Fruit fly (Drosophila melanogaster) whole organism, embryonic: ENCODE results near the gene CG17364.
A peak's percentile ranks its signal among the peaks of the same experiment; 100 is the strongest.

Source experiments
- Blimp-1 ChIP-seq: fragments of 200-800 bp; sonication (Bioruptor generic); optimal IDR thresholded peaks from 3 replicates; lab custom pipeline; 2018; ENCODE audit warnings: missing biosample characterization, missing genetic modification characterization, mild to moderate bottlenecking, moderate library complexity, missing genetic modification reagents
- CG10267 ChIP-seq: fragments of 200-800 bp; sonication (Bioruptor generic); optimal IDR thresholded peaks from 2 replicates; lab custom pipeline; 2018; ENCODE audit warnings: missing biosample characterization, mild to moderate bottlenecking, missing genetic modification characterization, moderate library complexity
- CG10654 ChIP-seq: fragments of 200-800 bp; sonication (Bioruptor generic); optimal IDR thresholded peaks from 2 replicates; lab custom pipeline; 2016; ENCODE audit warnings: missing biosample characterization, missing genetic modification characterization
- CG12942 ChIP-seq: fragments of 200-800 bp; sonication (Bioruptor generic); optimal IDR thresholded peaks from 3 replicates; lab custom pipeline; 2016; ENCODE audit warnings: missing biosample characterization, missing genetic modification characterization
- CG1603 ChIP-seq: fragments of 200-800 bp; sonication (Bioruptor generic); optimal IDR thresholded peaks from 2 replicates; lab custom pipeline; 2019; ENCODE audit warnings: missing biosample characterization, mild to moderate bottlenecking, missing genetic modification characterization, moderate library complexity
- CG17568 ChIP-seq: fragments of 200-800 bp; sonication (Bioruptor generic); optimal IDR thresholded peaks from 2 replicates; lab custom pipeline; 2018; ENCODE audit warnings: missing biosample characterization, mild to moderate bottlenecking, missing genetic modification characterization, moderate library complexity
- CG17829 ChIP-seq: fragments of 200-800 bp; optimal IDR thresholded peaks from 2 replicates; lab custom pipeline; 2019; ENCODE audit warnings: missing biosample characterization, mild to moderate bottlenecking, missing genetic modification characterization, moderate library complexity
- CG18262 ChIP-seq: fragments of 200-800 bp; optimal IDR thresholded peaks from 3 replicates; lab custom pipeline; 2019; ENCODE audit warnings: missing biosample characterization, mild to moderate bottlenecking, missing genetic modification characterization, moderate library complexity
- CG2116 ChIP-seq: fragments of 200-800 bp; sonication (Bioruptor generic); optimal IDR thresholded peaks from 3 replicates; lab custom pipeline; 2018; ENCODE audit warnings: missing biosample characterization, mild to moderate bottlenecking, missing genetic modification characterization
- CG2120 ChIP-seq: fragments of 200-800 bp; sonication (Bioruptor generic); optimal IDR thresholded peaks from 3 replicates; lab custom pipeline; 2016; ENCODE audit warnings: missing biosample characterization, missing genetic modification characterization
- CG31441 ChIP-seq: fragments of 200-800 bp; sonication (Bioruptor generic); IDR thresholded peaks from 2 replicates; pipeline ENCODE4 v1.3.6; 2022; ENCODE audit warnings: missing biosample characterization, missing genetic modification characterization
- CG32532 ChIP-seq: fragments of 200-800 bp; sonication (Bioruptor generic); IDR thresholded peaks from 2 replicates; pipeline ENCODE4 v1.3.6; 2022; ENCODE audit warnings: missing biosample characterization, missing genetic modification characterization
- CG4617 ChIP-seq: fragments of 200-800 bp; sonication (Bioruptor generic); optimal IDR thresholded peaks from 3 replicates; lab custom pipeline; 2016; ENCODE audit warnings: missing biosample characterization, missing genetic modification characterization, borderline replicate concordance
- CG6791 ChIP-seq: fragments of 200-800 bp; sonication (Bioruptor generic); IDR thresholded peaks from 3 replicates; pipeline ENCODE4 v1.3.6; 2022; ENCODE audit warnings: missing biosample characterization, missing genetic modification characterization; ENCODE audit not compliant: partially characterized antibody
- CG8290 ChIP-seq, 3 experiments: fragments of 200-800 bp; sonication (Bioruptor generic); optimal IDR thresholded peaks; 2 replicates each; lab custom pipeline; 2016 to 2019; ENCODE audit warnings: missing biosample characterization in 3 of 3, missing genetic modification characterization in 3 of 3, mild to moderate bottlenecking in 2 of 3, moderate library complexity in 1 of 3
- CG8924 ChIP-seq: fragments of 200-800 bp; optimal IDR thresholded peaks from 3 replicates; lab custom pipeline; 2019; ENCODE audit warnings: missing biosample characterization, mild to moderate bottlenecking, missing genetic modification characterization, moderate library complexity
- CG9215 ChIP-seq: fragments of 200-800 bp; sonication (Bioruptor generic); IDR thresholded peaks from 2 replicates; pipeline ENCODE4 v1.3.6; 2022; ENCODE audit warnings: missing biosample characterization, missing genetic modification characterization
- CG9727 ChIP-seq: fragments of 200-800 bp; sonication (Bioruptor generic); optimal IDR thresholded peaks from 3 replicates; lab custom pipeline; 2017; ENCODE audit warnings: missing biosample characterization, mild to moderate bottlenecking, missing genetic modification characterization
- Doc3 ChIP-seq: fragments of 200-800 bp; sonication (Bioruptor generic); IDR thresholded peaks from 3 replicates; pipeline ENCODE4 v1.3.6; 2022; ENCODE audit warnings: missing biosample characterization, missing genetic modification characterization; ENCODE audit not compliant: partially characterized antibody
- Eip74EF ChIP-seq, 2 experiments: fragments of 200-800 bp in 1 of 2; fragments of >200 bp in 1 of 2; sonication (Bioruptor generic) in 1 of 2; optimal IDR thresholded peaks; 2 replicates each; lab custom pipeline; 2017 to 2019; ENCODE audit warnings: missing biosample characterization in 2 of 2, missing genetic modification characterization in 2 of 2, mild to moderate bottlenecking in 1 of 2, moderate library complexity in 1 of 2
- HLH54F ChIP-seq: fragments of 200-800 bp; sonication (Bioruptor generic); optimal IDR thresholded peaks from 3 replicates; lab custom pipeline; 2016; ENCODE audit warnings: missing biosample characterization, missing genetic modification characterization
- Med ChIP-seq: fragments of 200-800 bp; sonication (Bioruptor generic); peaks from one replicate; lab custom pipeline; 2016; ENCODE audit warnings: missing biosample characterization, missing genetic modification characterization, mild to moderate bottlenecking, inconsistent platforms, moderate library complexity
- Opbp ChIP-seq: fragments of 200-800 bp; sonication (Bioruptor generic); IDR thresholded peaks from 3 replicates; pipeline ENCODE4 v1.3.6; 2022; ENCODE audit warnings: missing biosample characterization, missing genetic modification characterization; ENCODE audit not compliant: partially characterized antibody
- Sin3A ChIP-seq: fragments of >200 bp; optimal IDR thresholded peaks from 2 replicates; lab custom pipeline; 2018
- Stat92E ChIP-seq, 3 experiments: fragments of >200 bp in 2 of 3; fragments of 200-800 bp in 1 of 3; sonication (Bioruptor generic) in 1 of 3; optimal IDR thresholded peaks; 2 replicates each; lab custom pipeline; 2017 to 2019; ENCODE audit warnings: missing biosample characterization in 3 of 3, missing genetic modification characterization in 3 of 3, mild to moderate bottlenecking in 1 of 3, moderate library complexity in 1 of 3
- Usf ChIP-seq: fragments of 200-800 bp; sonication (Bioruptor generic); optimal IDR thresholded peaks from 2 replicates; lab custom pipeline; 2017; ENCODE audit warnings: missing genotype, missing biosample characterization, missing genetic modification characterization
- YL-1 ChIP-seq: fragments of 200-800 bp; sonication (Bioruptor generic); optimal IDR thresholded peaks from 3 replicates; lab custom pipeline; 2017; ENCODE audit warnings: missing biosample characterization, mild to moderate bottlenecking, missing genetic modification characterization
- bab2 ChIP-seq: fragments of 200-800 bp; sonication (Bioruptor generic); optimal IDR thresholded peaks from 2 replicates; lab custom pipeline; 2016; ENCODE audit warnings: missing biosample characterization, missing genetic modification characterization
- bbx ChIP-seq: fragments of 200-800 bp; sonication (Bioruptor generic); IDR thresholded peaks from 2 replicates; pipeline ENCODE4 v1.3.6; 2022; ENCODE audit warnings: missing biosample characterization, missing genetic modification characterization; ENCODE audit not compliant: partially characterized antibody
- dmrt11E ChIP-seq: fragments of 200-800 bp; sonication (Bioruptor generic); optimal IDR thresholded peaks from 3 replicates; lab custom pipeline; 2018; ENCODE audit warnings: missing biosample characterization, mild to moderate bottlenecking, missing genetic modification characterization, moderate library complexity
- dpn ChIP-seq, 2 experiments: fragments of 200-800 bp; sonication (Bioruptor generic); optimal IDR thresholded peaks; 3 replicates each; lab custom pipeline; 2016; ENCODE audit warnings: missing biosample characterization in 2 of 2, missing genetic modification characterization in 2 of 2
- grau ChIP-seq: fragments of 200-800 bp; optimal IDR thresholded peaks from 3 replicates; lab custom pipeline; 2019; ENCODE audit warnings: missing biosample characterization, mild to moderate bottlenecking, missing genetic modification characterization, moderate library complexity
- hkb ChIP-seq, 2 experiments: fragments of 200-800 bp in 1 of 2; fragments of >200 bp in 1 of 2; sonication (Bioruptor generic) in 1 of 2; IDR thresholded peaks in 1 of 2; optimal IDR thresholded peaks in 1 of 2; 2 replicates each; pipeline versions ENCODE4 v1.3.6 to Lab custom; 2017 to 2022; ENCODE audit warnings: missing biosample characterization in 1 of 2, missing genetic modification characterization in 1 of 2
- ind ChIP-seq: fragments of 200-800 bp; sonication (Bioruptor generic); optimal IDR thresholded peaks from 3 replicates; lab custom pipeline; 2016; ENCODE audit warnings: missing biosample characterization, missing genetic modification characterization
- kay ChIP-seq: fragments of 200-800 bp; sonication (Bioruptor generic); optimal IDR thresholded peaks from 2 replicates; lab custom pipeline; 2016; ENCODE audit warnings: missing biosample characterization, missing genetic modification characterization
- lov ChIP-seq, 2 experiments: fragments of 200-800 bp in 1 of 2; fragments of >200 bp in 1 of 2; sonication (Bioruptor generic) in 1 of 2; IDR thresholded peaks in 1 of 2; optimal IDR thresholded peaks in 1 of 2; 2 replicates in 1 of 2; 3 replicates in 1 of 2; pipeline versions ENCODE4 v1.3.6 to Lab custom; 2017 to 2022; ENCODE audit warnings: missing biosample characterization in 1 of 2, missing genetic modification characterization in 1 of 2
- prd ChIP-seq, 3 experiments: fragments of >200 bp in 2 of 3; fragments of 200-800 bp in 1 of 3; sonication (Bioruptor generic) in 1 of 3; optimal IDR thresholded peaks in 2 of 3; IDR thresholded peaks in 1 of 3; 2 replicates in 2 of 3; 3 replicates in 1 of 3; pipeline versions ENCODE4 v1.3.6 to Lab custom; 2017 to 2022; ENCODE audit warnings: missing biosample characterization in 1 of 3, missing genetic modification characterization in 1 of 3
- ranshi ChIP-seq: fragments of 200-800 bp; sonication (Bioruptor generic); IDR thresholded peaks from 2 replicates; pipeline ENCODE4 v1.3.6; 2022; ENCODE audit warnings: missing biosample characterization, missing genetic modification characterization
- rib ChIP-seq: fragments of 200-800 bp; sonication (Bioruptor generic); IDR thresholded peaks from 2 replicates; pipeline ENCODE4 v1.3.6; 2022; ENCODE audit warnings: missing biosample characterization, missing genetic modification characterization
- row ChIP-seq: fragments of 200-800 bp; sonication (Bioruptor generic); IDR thresholded peaks from 3 replicates; pipeline ENCODE4 v1.3.6; 2022; ENCODE audit warnings: missing biosample characterization, missing genetic modification characterization
- stc ChIP-seq: fragments of 200-800 bp; sonication (Bioruptor generic); IDR thresholded peaks from 2 replicates; pipeline ENCODE4 v1.3.6; 2022; ENCODE audit warnings: missing biosample characterization, missing genetic modification characterization
- trem ChIP-seq: fragments of 200-800 bp; optimal IDR thresholded peaks from 3 replicates; lab custom pipeline; 2019; ENCODE audit warnings: missing biosample characterization, mild to moderate bottlenecking, missing genetic modification characterization, moderate library complexity
- vnd ChIP-seq: fragments of 200-800 bp; sonication (Bioruptor generic); IDR thresholded peaks from 3 replicates; pipeline ENCODE4 v1.3.6; 2022; ENCODE audit warnings: missing biosample characterization, missing genetic modification characterization; ENCODE audit not compliant: partially characterized antibody
- zen2 ChIP-seq: fragments of 200-800 bp; sonication (Bioruptor generic); IDR thresholded peaks from 3 replicates; pipeline ENCODE4 v1.3.6; 2022; ENCODE audit warnings: missing biosample characterization, missing genetic modification characterization; ENCODE audit not compliant: partially characterized antibody

Gene CG17364

dm6 chr3L:13964635-13965501 is 28.3 kb downstream of the CG17364 start, which contains the start of the genes Meics, Nxf3 and ssp2:
Meics (minus strand) TSS chr3L:13964702.
Nxf3 (plus strand) TSS chr3L:13965203.
ssp2 (plus strand) TSS chr3L:13965203.
- TF ChIP-seq Stat92E (GFP tag; optimal IDR thresholded peaks at IDR 0.05; lab: Kevin White, UChicago) (no peak), HLH54F (GFP tag; lab: Kevin White, UChicago) (peak; percentile 21), CG32532 (peak; percentile 36; the same call in 1 of the 2 replicates), stc (GFP tag; lab: Robert Waterston, UW) (peak; percentile 27; the same call in 1 of the 2 replicates), CG17829 (tag; lab: Kevin White, UChicago) (peak; percentile 29), trem (tag; lab: Kevin White, UChicago) (peak; percentile 12), ind (GFP tag; lab: Kevin White, UChicago) (peak; percentile 45), CG10654 (GFP tag; lab: Kevin White, UChicago) (no peak), row (GFP tag; lab: Robert Waterston, UW) (peak; percentile 81), Opbp (GFP tag; lab: Robert Waterston, UW) (peak; percentile 85), Sin3A (lab: Kevin White, UChicago) (peak; percentile 13), CG17568 (GFP tag; lab: Kevin White, UChicago) (no peak), bbx (peak; percentile 78), grau (peak; percentile 13), kay (GFP tag; lab: Kevin White, UChicago) (peak; percentile 16), Med (GFP tag; lab: Kevin White, UChicago) (peak; percentile 84), YL-1 (GFP tag; lab: Kevin White, UChicago) (peak; percentile 29), Usf (GFP tag; lab: Kevin White, UChicago) (no peak), Doc3 (peak; percentile 54; the same call in 2 of the 3 replicates), CG2116 (peak; percentile 57), lov (optimal IDR thresholded peaks at IDR 0.05; lab: Kevin White, UChicago) (no peak), lov (GFP tag; IDR thresholded peaks at IDR 0.05; lab: Robert Waterston, UW) (0 out of 3 replicates have a peak, but pooled peaks have one; percentile 38), rib (GFP tag; lab: Robert Waterston, UW) (peak; percentile 17; the same call in 1 of the 2 replicates), CG8290 (GFP tag; optimal IDR thresholded peaks at IDR 0.05; lab: Kevin White, UChicago) (peak; percentile 20), CG8290 (tag; optimal IDR thresholded peaks at IDR 0.05; lab: Kevin White, UChicago) (peak in 1 of 2 experiments; percentile 62), CG1603 (tag; lab: Kevin White, UChicago) (peak; percentile 58), CG4617 (GFP tag; lab: Kevin White, UChicago) (peak; percentile 55), zen2 (GFP tag; lab: Robert Waterston, UW) (peak; percentile 54; the same call in 2 of the 3 replicates), ranshi (GFP tag; lab: Robert Waterston, UW) (peak; percentile 50; the same call in 1 of the 2 replicates), CG12942 (GFP tag; lab: Kevin White, UChicago) (peak; percentile 14), CG9215 (GFP tag; lab: Robert Waterston, UW) (peak; percentile 43; the same call in 1 of the 2 replicates), Blimp-1 (GFP tag; lab: Kevin White, UChicago) (peak; percentile 99), CG31441 (GFP tag; lab: Robert Waterston, UW) (peak; percentile 86; the same call in 1 of the 2 replicates), Eip74EF (GFP tag; optimal IDR thresholded peaks at IDR 0.05; lab: Kevin White, UChicago) (no peak), dmrt11E (peak; percentile 23), CG18262 (tag; lab: Kevin White, UChicago) (peak; percentile 50), CG9727 (GFP tag; lab: Kevin White, UChicago) (peak; percentile 56), CG6791 (GFP tag; lab: Robert Waterston, UW) (peak; percentile 68), vnd (GFP tag; lab: Robert Waterston, UW) (peak; percentile 61), CG8924 (tag; lab: Kevin White, UChicago) (peak; percentile 17), hkb (optimal IDR thresholded peaks at IDR 0.05; lab: Kevin White, UChicago) (no peak), hkb (GFP tag; IDR thresholded peaks at IDR 0.05; lab: Robert Waterston, UW) (no peak), CG10267 (tag; lab: Kevin White, UChicago) (peak; percentile 41), bab2 (GFP tag; lab: Kevin White, UChicago) (peak; percentile 6), CG2120 (GFP tag; lab: Kevin White, UChicago) (peak; percentile 51), prd (optimal IDR thresholded peaks at IDR 0.05; lab: Kevin White, UChicago) (no peak), prd (GFP tag; IDR thresholded peaks at IDR 0.05; lab: Robert Waterston, UW) (peak; percentile 39; the same call in 1 of the 3 replicates), dpn (GFP tag; optimal IDR thresholded peaks at IDR 0.05; lab: Kevin White, UChicago) (peak in 1 of 2 experiments; percentile 20)
